Fruit fly (Drosophila melanogaster): Measurements from ENCODE around the gene CG3987.

DNA sequence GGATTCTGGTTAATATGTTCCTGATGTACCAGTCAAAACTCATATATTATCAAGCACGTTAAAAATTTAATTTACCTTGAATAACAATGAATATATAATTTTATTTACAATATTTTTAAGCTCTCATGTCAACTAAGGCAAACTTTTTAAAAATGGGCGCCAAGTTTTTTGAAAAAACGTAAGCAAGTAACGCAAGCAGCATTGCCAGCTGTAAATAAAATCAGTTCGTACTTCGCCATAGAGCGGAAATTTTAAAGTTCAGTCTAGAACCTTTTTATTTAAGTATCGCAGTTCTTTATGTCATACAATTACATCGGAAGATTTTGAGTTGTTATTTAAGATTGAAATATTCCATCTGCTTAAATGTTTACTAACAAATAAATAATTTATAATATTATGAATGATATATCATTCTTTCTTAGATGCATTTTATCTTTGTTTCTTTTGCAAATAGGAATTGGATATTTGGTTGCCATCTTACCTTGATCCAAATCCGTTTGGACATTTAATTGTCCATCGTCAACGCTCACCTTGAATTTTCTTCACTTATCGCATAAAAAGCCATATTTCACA, 8.2 kb downstream of the CG3987 start:
- TF ChIP-seq Snoo (tag; optimal IDR thresholded peaks at IDR 0.05), result no peak
- no peak for TF ChIP-seq CG12605 (GFP tag; IDR thresholded peaks at IDR 0.05)
- TF ChIP-seq EcR (GFP tag; optimal IDR thresholded peaks at IDR 0.05), result no peak
- no peak for TF ChIP-seq Pif1B (GFP tag; optimal IDR thresholded peaks at IDR 0.05)
- TF ChIP-seq CG4496 (GFP tag; IDR thresholded peaks at IDR 0.05), result no peak
- no peak for TF ChIP-seq rn (GFP tag; IDR thresholded peaks at IDR 0.05)
- no peak for TF ChIP-seq CG14655 (GFP tag; optimal IDR thresholded peaks at IDR 0.05)
- TF ChIP-seq CG32121 (GFP tag; IDR thresholded peaks at IDR 0.05), result no peak
- no peak for TF ChIP-seq gl (tag; optimal IDR thresholded peaks at IDR 0.05)
- no peak for TF ChIP-seq CG8159 (tag; optimal IDR thresholded peaks at IDR 0.05)
- TF ChIP-seq Ets98B (GFP tag; IDR thresholded peaks at IDR 0.05), result no peak
- TF ChIP-seq CG10348 (GFP tag; IDR thresholded peaks at IDR 0.05), result no peak
